Worm (Caenorhabditis elegans): ENCODE results near the gene jmjd-4.
A peak's percentile ranks its signal among the peaks of the same experiment; 100 is the strongest.

jmjd-4 gene

DNA sequence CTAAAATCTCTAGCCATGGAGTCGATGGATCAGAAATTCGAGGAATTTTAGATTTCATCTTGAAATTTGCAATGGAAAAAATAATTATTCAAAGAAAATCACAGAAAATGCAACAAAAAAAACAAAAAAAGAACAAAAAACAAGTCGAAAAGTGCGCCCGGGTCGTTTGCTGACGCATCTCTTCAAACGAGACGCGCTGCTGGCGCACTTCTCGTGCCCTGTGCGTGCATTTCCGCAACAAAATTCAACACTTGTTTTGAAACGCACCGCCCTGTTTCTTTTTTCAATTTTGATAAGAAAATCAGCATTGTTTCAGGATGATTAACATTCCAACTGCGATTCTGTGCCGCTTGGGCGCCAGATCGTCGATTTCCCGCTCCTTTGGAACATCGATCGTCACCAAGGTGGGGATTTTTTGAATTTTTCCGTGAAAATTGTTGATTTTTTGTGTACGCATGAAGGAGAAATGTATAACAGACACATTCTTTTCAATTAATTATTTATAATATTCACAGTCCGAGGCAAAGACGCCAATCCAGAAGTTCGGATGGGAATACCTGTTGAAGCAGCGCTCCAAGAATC lies at the start of gene jmjd-4, which contains the start of gene mev-1:
Gene jmjd-4, minus strand, starts transcription at position 58 of the 582 bp plus-strand sequence.
Gene mev-1, plus strand, starts transcription at position 317 of the 582 bp plus-strand sequence.
- no peak for TF ChIP-seq snpc-1.3 (tag; optimal IDR thresholded peaks at IDR 0.05; ENCODE audit: insufficient read depth)
- no peak for TF ChIP-seq T07F8.4 (tag; optimal IDR thresholded peaks at IDR 0.05)
- peak; percentile 77 for TF ChIP-seq repo-1 (tag; optimal IDR thresholded peaks at IDR 0.05)
- TF ChIP-seq let-607 (tag; optimal IDR thresholded peaks at IDR 0.05) = peak; percentile 58 to 75
- TF ChIP-seq T26A5.8 (tag; optimal IDR thresholded peaks at IDR 0.05) = no peak
- peak; percentile 77 for TF ChIP-seq madf-8 (GFP tag; conservative IDR thresholded peaks at IDR 0.05)
- peak; percentile 58 for TF ChIP-seq ztf-22 (GFP tag; optimal IDR thresholded peaks at IDR 0.05)
- peak; percentile 0 for TF ChIP-seq chd-7 (tag; optimal IDR thresholded peaks at IDR 0.05)
- TF ChIP-seq lsl-1 (GFP tag; optimal IDR thresholded peaks at IDR 0.05) = peak; percentile 81
- TF ChIP-seq F10E7.11 (tag; optimal IDR thresholded peaks at IDR 0.05) = no peak
- TF ChIP-seq lin-54 (GFP tag; optimal IDR thresholded peaks at IDR 0.05) = peak; percentile 92
- peak; percentile 68 for TF ChIP-seq snpc-4 (GFP tag; optimal IDR thresholded peaks at IDR 0.05)
- peak in 3 of 4 experiments; percentile 61 to 72 (median 65) for TF ChIP-seq snpc-4 (tag; optimal IDR thresholded peaks at IDR 0.05)
- TF ChIP-seq D2030.7 (GFP tag; IDR thresholded peaks at IDR 0.05) = peak; percentile 38
- no peak for TF ChIP-seq nfya-1 (tag; optimal IDR thresholded peaks at IDR 0.05; ENCODE audit: borderline replicate concordance, insufficient read depth)
- TF ChIP-seq let-526 (GFP tag; IDR thresholded peaks at IDR 0.05) = no peak
- TF ChIP-seq snpc-3.4 (tag; optimal IDR thresholded peaks at IDR 0.05) = peak; percentile 63
- peak; percentile 91 for TF ChIP-seq Y53G8AR.9 (GFP tag; conservative IDR thresholded peaks at IDR 0.05)
- TF ChIP-seq lin-40 (tag; optimal IDR thresholded peaks at IDR 0.05) = peak; percentile 89
- TF ChIP-seq F37B4.10 (GFP tag; IDR thresholded peaks at IDR 0.05) = 0 out of 2 replicates have a peak, but pooled peaks have one; percentile 8
- 0 out of 2 replicates have a peak, but pooled peaks have one; percentile 13 for TF ChIP-seq lin-26 (GFP tag; IDR thresholded peaks at IDR 0.05)
- TF ChIP-seq dpl-1 (GFP tag; optimal IDR thresholded peaks at IDR 0.05) = peak; percentile 71
- TF ChIP-seq ztf-28 (GFP tag; IDR thresholded peaks at IDR 0.05) = no peak
- TF ChIP-seq ztf-26 (tag; optimal IDR thresholded peaks at IDR 0.05) = peak; percentile 85
- peak; percentile 53 for TF ChIP-seq gei-17 (GFP tag; optimal IDR thresholded peaks at IDR 0.05)
- TF ChIP-seq B0261.1 (tag; optimal IDR thresholded peaks at IDR 0.05) = no peak
- TF ChIP-seq attf-5 (GFP tag; optimal IDR thresholded peaks at IDR 0.05) = peak; percentile 92
- TF ChIP-seq hmg-20 (GFP tag; IDR thresholded peaks at IDR 0.05) = peak; percentile 39; the same call in 1 of the 2 replicates
- 0 out of 2 replicates have a peak, but pooled peaks have one; percentile 32 for TF ChIP-seq cebp-1 (GFP tag; IDR thresholded peaks at IDR 0.05)
- peak; percentile 89 for TF ChIP-seq cebp-1 (tag; optimal IDR thresholded peaks at IDR 0.05)
- no peak for TF ChIP-seq sdz-38 (tag; optimal IDR thresholded peaks at IDR 0.05)
- peak; percentile 81 for TF ChIP-seq rcor-1 (GFP tag; IDR thresholded peaks at IDR 0.05)
- TF ChIP-seq F49E8.2 (tag; optimal IDR thresholded peaks at IDR 0.05; ENCODE audit: insufficient read depth) = no peak
- peak in 1 of 3 experiments; percentile 87 for TF ChIP-seq lin-35 (GFP tag; optimal IDR thresholded peaks at IDR 0.05)
- TF ChIP-seq dox-1 (GFP tag; IDR thresholded peaks at IDR 0.05) = peak; percentile 94
- TF ChIP-seq tlf-1 (GFP tag; optimal IDR thresholded peaks at IDR 0.05) = peak; percentile 82
- peak; percentile 94 for TF ChIP-seq mcd-1 (GFP tag; IDR thresholded peaks at IDR 0.05)
- peak; percentile 3 for TF ChIP-seq madf-10 (tag; optimal IDR thresholded peaks at IDR 0.05)
- TF ChIP-seq nhr-179 (tag; optimal IDR thresholded peaks at IDR 0.05) = no peak
- TF ChIP-seq nhr-80 (tag; optimal IDR thresholded peaks at IDR 0.05) = peak; percentile 84
- TF ChIP-seq attf-6 (GFP tag; IDR thresholded peaks at IDR 0.05) = no peak
- TF ChIP-seq lir-1 (GFP tag; conservative IDR thresholded peaks at IDR 0.05) = peak; percentile 63; the same call in 1 of the 2 replicates
- TF ChIP-seq ceh-79 (tag; optimal IDR thresholded peaks at IDR 0.05) = peak; percentile 52
- peak; percentile 76 for TF ChIP-seq xnd-1 (tag; optimal IDR thresholded peaks at IDR 0.05)
- TF ChIP-seq somi-1 (GFP tag; optimal IDR thresholded peaks at IDR 0.05) = no peak
- peak; percentile 61 for TF ChIP-seq ceh-27 (GFP tag; optimal IDR thresholded peaks at IDR 0.05)
- peak; percentile 94 for TF ChIP-seq B0336.3 (GFP tag; IDR thresholded peaks at IDR 0.05)
